Worm (Caenorhabditis elegans) whole organism, midembryonic: ENCODE measurements around the gene let-721.

Experiments used
- T22C8.4 ChIP-seq: fragments of 200-800 bp; sonication (Bioruptor generic); IDR thresholded peaks from 2 replicates; pipeline ENCODE4 v1.3.6; 2022; ENCODE audit warnings: missing genetic modification characterization, missing compliant biosample characterization
- cog-1 ChIP-seq: sonication (generic microtip); optimal IDR thresholded peaks from 2 replicates; lab custom pipeline; 2016; ENCODE audit warnings: missing genetic modification characterization, missing compliant biosample characterization
- flt-1 ChIP-seq: fragments of 200-800 bp; sonication (Bioruptor generic); IDR thresholded peaks from 2 replicates; pipeline ENCODE4 v1.3.6; 2022; ENCODE audit warnings: missing genetic modification characterization, missing compliant biosample characterization
- klf-2 ChIP-seq: fragments of 200-800 bp; sonication (Bioruptor generic); conservative IDR thresholded peaks from 2 replicates; pipeline ENCODE4 v1.3.6; 2022; ENCODE audit warnings: missing genetic modification reagents, missing genetic modification characterization, missing compliant biosample characterization
- med-1 ChIP-seq: sonication (generic microtip); optimal IDR thresholded peaks from 2 replicates; lab custom pipeline; 2017; ENCODE audit warnings: missing genetic modification characterization, mild to moderate bottlenecking, missing compliant biosample characterization, antibody characterized with exemption, missing genetic modification reagents; ENCODE audit not compliant: insufficient read depth
- ref-1 ChIP-seq: fragments of 200-800 bp; sonication (Bioruptor generic); conservative IDR thresholded peaks from 2 replicates; pipeline ENCODE4 v1.3.6; 2022; ENCODE audit warnings: missing genetic modification reagents, missing genetic modification characterization, missing compliant biosample characterization
- tab-1 ChIP-seq: fragments of 200-800 bp; sonication (Bioruptor generic); IDR thresholded peaks from 2 replicates; pipeline ENCODE4 v1.3.6; 2022; ENCODE audit warnings: missing genetic modification characterization, missing compliant biosample characterization
- ztf-23 ChIP-seq: fragments of 200-800 bp; sonication (Bioruptor generic); IDR thresholded peaks from 2 replicates; pipeline ENCODE4 v1.3.6; 2022; ENCODE audit warnings: missing genetic modification reagents, missing genetic modification characterization, missing compliant biosample characterization
- ztf-29 ChIP-seq: fragments of 200-800 bp; sonication (Bioruptor generic); IDR thresholded peaks from 2 replicates; pipeline ENCODE4 v1.3.6; 2022; ENCODE audit warnings: missing genetic modification reagents, missing genetic modification characterization, missing compliant biosample characterization

The let-721 gene

DNA sequence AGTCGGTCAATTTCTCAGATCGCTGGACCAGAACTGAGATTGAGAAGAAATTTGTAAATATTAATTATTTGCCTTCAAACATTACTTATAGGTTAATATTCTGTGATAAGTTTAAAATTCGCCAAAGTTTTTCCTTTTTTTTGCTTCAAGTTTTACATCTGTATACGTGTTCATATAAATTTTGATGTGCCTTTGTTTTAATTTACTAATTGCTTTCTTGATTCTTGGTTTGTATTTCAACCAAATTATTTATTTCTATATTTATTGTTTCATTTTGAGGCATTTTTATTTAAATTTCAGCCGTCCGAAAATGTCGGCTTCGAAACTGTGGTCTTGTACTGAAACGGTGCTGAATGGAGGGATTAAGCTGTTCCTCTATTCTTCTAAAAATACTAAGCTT lies 10.4 kb downstream of the let-721 start, which contains the start of gene C05D11.1:
TSS of gene C05D11.1 (plus strand) at position 301 of the 400 bp plus-strand sequence.
- TF ChIP-seq ref-1 (GFP tag; lab: Robert Waterston, UW) (no peak), med-1 (GFP tag; lab: Kevin White, UChicago) (no peak), cog-1 (tag; lab: Kevin White, UChicago) (no peak), ztf-23 (GFP tag; lab: Robert Waterston, UW) (no peak), T22C8.4 (no peak), flt-1 (no peak), tab-1 (GFP tag; lab: Robert Waterston, UW) (no peak), klf-2 (no peak), ztf-29 (no peak)

DNA sequence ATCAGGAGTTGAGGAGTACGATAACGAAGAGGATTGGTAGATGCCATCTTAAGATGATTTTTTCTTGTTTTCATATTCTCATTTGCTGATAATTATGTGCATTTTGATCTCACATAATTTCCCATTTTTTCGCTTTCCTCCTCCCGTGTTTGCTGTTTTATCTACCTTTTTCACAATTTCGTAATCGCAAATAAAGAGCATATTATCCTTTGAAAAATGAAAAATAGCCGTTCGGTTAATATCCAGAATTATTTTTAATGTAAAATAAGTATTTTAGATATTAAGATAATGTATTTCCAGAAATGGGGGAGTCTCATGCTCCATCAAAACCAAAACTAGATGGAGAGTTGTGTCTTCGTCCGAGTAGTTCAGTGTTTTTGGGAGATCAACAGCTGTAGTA lies 13.8 kb downstream of the let-721 start, which contains the start of gene vps-16:
TSS of gene vps-16 (plus strand) at position 301 of the 400 bp plus-strand sequence.
- TF ChIP-seq ztf-23 (GFP tag; lab: Robert Waterston, UW) (no peak), flt-1 (no peak), klf-2 (no peak), ztf-29 (no peak), tab-1 (GFP tag; lab: Robert Waterston, UW) (no peak), cog-1 (tag; lab: Kevin White, UChicago) (no peak), med-1 (GFP tag; lab: Kevin White, UChicago) (no peak), ref-1 (GFP tag; lab: Robert Waterston, UW) (no peak), T22C8.4 (no peak)

DNA sequence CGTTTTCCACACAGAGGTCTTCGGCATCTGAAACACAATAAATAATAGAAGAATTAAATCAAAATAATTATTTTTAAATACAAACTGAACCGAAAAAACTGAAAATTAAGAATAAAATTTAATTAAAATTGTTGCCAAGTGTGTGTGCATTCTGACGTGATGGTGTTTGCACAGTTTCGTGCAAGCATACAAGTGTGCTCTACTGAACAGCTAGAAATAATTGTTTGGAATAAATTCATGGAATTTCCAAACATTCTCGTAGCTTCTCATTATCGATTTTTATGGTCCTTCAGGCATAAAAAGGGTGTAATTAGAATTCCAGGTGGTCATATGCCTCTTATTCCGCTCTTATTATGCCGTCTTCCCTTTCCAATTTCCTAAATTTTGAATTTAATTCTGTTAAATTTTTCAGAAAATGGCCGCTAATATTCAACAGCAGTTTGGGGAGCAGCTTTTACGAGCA lies 14.9 kb downstream of the let-721 start, which contains the start of the genes mrps-17 and txdc-9:
TSS of gene mrps-17 (minus strand) at position 33 of the 463 bp plus-strand sequence.
TSS of gene txdc-9 (plus strand) at position 413 of the 463 bp plus-strand sequence.
- TF ChIP-seq klf-2 (no peak), med-1 (GFP tag; lab: Kevin White, UChicago) (no peak), flt-1 (peak; percentile 68; the same call in 1 of the 2 replicates), ztf-23 (GFP tag; lab: Robert Waterston, UW) (no peak)

DNA sequence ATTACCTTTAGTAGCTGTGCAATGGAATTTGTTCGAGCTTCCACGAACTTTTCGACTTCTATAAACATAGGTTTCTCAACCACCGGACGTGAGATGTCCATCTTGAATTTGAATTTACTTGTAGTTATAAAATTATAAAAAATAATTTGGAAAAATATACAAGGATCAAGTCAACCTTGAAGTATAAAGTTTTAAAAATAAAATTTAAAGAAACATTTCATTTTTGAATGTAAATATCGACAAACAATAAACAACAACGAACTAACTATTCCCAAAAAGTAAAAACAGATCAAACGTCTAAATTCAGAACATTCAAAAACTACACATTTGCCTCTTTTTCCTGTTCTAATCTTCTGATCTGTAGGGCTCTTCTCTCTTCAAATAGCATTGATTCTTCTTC lies 15.9 kb downstream of the let-721 start, which contains the start of gene popl-1:
TSS of gene popl-1 (minus strand) at position 101 of the 400 bp plus-strand sequence.
- TF ChIP-seq ztf-23 (GFP tag; lab: Robert Waterston, UW) (no peak), flt-1 (no peak), klf-2 (no peak), tab-1 (GFP tag; lab: Robert Waterston, UW) (no peak), T22C8.4 (no peak), ztf-29 (no peak), cog-1 (tag; lab: Kevin White, UChicago) (no peak), med-1 (GFP tag; lab: Kevin White, UChicago) (no peak), ref-1 (GFP tag; lab: Robert Waterston, UW) (no peak)

DNA sequence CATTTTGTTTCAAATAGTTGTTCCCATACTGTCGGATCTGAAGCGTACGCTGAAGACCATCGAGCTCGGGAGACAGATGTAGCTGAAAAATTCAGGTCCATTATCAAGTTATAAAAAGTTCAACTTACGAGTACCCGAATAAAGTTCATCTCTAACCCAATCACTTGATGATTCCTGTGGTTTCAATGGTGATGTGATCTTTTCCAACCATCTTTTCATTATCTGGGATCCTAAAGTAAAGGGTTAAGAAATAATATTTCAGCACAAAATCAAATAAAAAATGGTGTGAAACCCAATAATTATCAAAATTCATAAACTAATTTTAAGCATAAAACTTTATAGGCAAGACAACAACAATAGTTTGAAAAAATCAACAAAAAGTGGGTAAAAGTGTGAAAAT lies 19.5 kb downstream of the let-721 start, which contains the start of gene C05D11.8:
TSS of gene C05D11.8 (minus strand) at position 101 of the 400 bp plus-strand sequence.
- TF ChIP-seq cog-1 (tag; lab: Kevin White, UChicago) (no peak), ref-1 (GFP tag; lab: Robert Waterston, UW) (no peak), ztf-29 (no peak), klf-2 (no peak), ztf-23 (GFP tag; lab: Robert Waterston, UW) (no peak), T22C8.4 (no peak), flt-1 (no peak), med-1 (GFP tag; lab: Kevin White, UChicago) (no peak), tab-1 (GFP tag; lab: Robert Waterston, UW) (no peak)

DNA sequence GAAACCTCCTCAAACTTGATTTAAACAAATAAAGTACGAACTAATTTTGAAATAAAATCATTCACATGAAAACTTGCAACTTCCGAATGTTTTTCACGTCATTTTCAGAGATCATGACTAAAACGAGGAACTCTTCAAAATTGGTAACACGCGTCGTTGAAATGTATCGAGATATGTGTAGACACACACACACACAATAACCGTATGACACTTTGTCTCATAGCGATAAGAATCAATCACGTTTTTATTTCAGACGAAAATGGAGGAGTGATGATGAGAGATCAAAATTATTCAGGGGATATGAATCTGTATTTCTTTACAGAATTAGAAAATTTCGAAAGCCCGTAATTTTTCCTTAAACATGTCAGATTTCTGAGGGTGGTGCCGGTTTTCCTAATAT lies 24.0 kb downstream of the let-721 start:
- no peak for TF ChIP-seq ztf-29
- no peak for TF ChIP-seq cog-1 (tag; lab: Kevin White, UChicago)
- no peak for TF ChIP-seq ref-1 (GFP tag; lab: Robert Waterston, UW)
- TF ChIP-seq flt-1, result no peak
- TF ChIP-seq ztf-23 (GFP tag; lab: Robert Waterston, UW), result no peak
- no peak for TF ChIP-seq tab-1 (GFP tag; lab: Robert Waterston, UW)
- no peak for TF ChIP-seq med-1 (GFP tag; lab: Kevin White, UChicago)
- TF ChIP-seq T22C8.4, result no peak
- TF ChIP-seq klf-2, result no peak

DNA sequence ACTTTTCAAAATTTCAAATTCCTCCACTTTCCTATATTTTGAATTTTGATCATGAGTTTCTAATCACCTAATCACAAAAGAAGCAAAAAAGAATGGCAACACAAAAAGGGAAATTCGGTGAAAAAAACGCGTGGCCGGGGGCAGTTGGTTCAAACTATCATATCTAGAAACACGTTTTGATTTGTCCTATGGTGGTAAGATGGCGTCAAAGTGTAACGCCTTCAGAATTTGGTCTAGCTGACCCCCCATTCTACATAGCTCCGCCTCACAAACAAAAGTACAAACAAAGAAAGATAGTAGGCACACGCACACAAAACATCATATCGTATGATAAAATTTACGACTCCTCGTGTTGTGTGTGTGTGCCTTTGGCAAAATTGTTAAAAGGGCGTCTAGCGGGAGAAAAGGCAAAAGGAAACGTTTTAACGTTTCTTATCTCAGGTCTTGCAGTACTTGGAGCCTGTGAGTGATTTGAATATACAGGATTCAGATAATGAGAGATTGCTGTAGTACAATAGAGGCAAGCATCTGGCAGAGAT lies 24.7 kb downstream of the let-721 start:
- TF ChIP-seq T22C8.4 (no peak), med-1 (GFP tag; lab: Kevin White, UChicago) (no peak), ztf-23 (GFP tag; lab: Robert Waterston, UW) (no peak), ref-1 (GFP tag; lab: Robert Waterston, UW) (no peak), ztf-29 (no peak), cog-1 (tag; lab: Kevin White, UChicago) (no peak), tab-1 (GFP tag; lab: Robert Waterston, UW) (no peak), flt-1 (no peak), klf-2 (no peak)

DNA sequence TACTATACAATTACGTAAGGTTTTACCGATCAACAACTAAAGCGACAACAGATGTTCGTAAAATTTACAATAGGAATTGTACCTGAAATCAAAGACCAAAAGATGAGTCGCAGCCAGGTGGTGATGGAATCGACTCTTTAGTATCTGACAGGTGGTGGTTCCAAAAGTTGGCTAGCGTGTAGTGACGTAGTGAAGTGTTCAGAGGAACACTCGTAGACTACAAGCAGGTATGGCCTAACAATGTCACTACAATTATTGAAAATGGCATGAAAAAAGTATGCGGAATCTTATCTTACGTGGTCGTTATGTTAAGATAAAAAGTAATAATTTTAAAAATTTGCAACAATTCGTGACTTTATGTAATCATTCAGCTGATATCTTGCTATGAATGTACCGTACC lies 25.2 kb downstream of the let-721 start:
- TF ChIP-seq ztf-23 (GFP tag; lab: Robert Waterston, UW), result no peak
- no peak for TF ChIP-seq ztf-29
- no peak for TF ChIP-seq med-1 (GFP tag; lab: Kevin White, UChicago)
- no peak for TF ChIP-seq klf-2
- no peak for TF ChIP-seq ref-1 (GFP tag; lab: Robert Waterston, UW)
- TF ChIP-seq cog-1 (tag; lab: Kevin White, UChicago), result no peak
- TF ChIP-seq tab-1 (GFP tag; lab: Robert Waterston, UW), result no peak
- no peak for TF ChIP-seq T22C8.4

DNA sequence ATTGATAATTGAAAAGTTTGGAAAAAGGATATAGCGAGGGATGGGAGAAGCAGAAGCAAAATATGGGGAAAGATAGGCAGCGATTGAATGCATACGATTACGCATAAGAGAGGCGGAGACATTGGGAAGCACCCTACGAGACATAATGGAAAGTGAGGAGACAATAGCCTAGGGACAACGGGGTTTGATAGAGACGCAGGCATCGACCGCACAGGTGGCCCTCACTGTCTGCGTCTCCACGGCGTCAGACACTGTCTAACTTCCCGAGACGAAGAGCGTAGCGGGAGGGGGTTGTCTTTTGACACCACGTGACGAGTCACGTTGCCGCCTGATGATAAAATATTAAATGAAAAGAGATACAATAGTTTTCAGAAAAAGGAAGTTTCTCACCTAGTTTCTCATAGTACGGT lies 25.7 kb downstream of the let-721 start:
- TF ChIP-seq T22C8.4 (no peak), ref-1 (GFP tag; lab: Robert Waterston, UW) (no peak), ztf-23 (GFP tag; lab: Robert Waterston, UW) (no peak), klf-2 (no peak), ztf-29 (peak; percentile 39; the same call in 1 of the 2 replicates), med-1 (GFP tag; lab: Kevin White, UChicago) (no peak), flt-1 (0 out of 2 replicates have a peak, but pooled peaks have one; percentile 8), tab-1 (GFP tag; lab: Robert Waterston, UW) (no peak), cog-1 (tag; lab: Kevin White, UChicago) (peak; percentile 33)
